Worm (Caenorhabditis elegans) whole organism, L3 larva: ENCODE data around the gene C16D9.4.

Source experiments
- ceh-16 ChIP-seq: sonication (generic microtip); optimal IDR thresholded peaks from 2 replicates; lab custom pipeline; 2017; ENCODE audit warnings: missing biosample characterization, missing genetic modification characterization
- ceh-28 ChIP-seq: fragments of 150-350 bp; optimal IDR thresholded peaks from 2 replicates; lab custom pipeline; 2014; ENCODE audit warnings: missing biosample characterization, missing genetic modification reagents, missing genetic modification characterization
- ceh-9 ChIP-seq: sonication (generic microtip); optimal IDR thresholded peaks from 2 replicates; lab custom pipeline; 2018; ENCODE audit warnings: missing biosample characterization, missing genetic modification characterization
- egl-27 ChIP-seq: sonication (generic microtip); optimal IDR thresholded peaks from 4 replicates; lab custom pipeline; 2017; ENCODE audit warnings: missing biosample characterization, missing genetic modification reagents, missing genetic modification characterization
- elt-1 ChIP-seq: fragments of 150-350 bp; optimal IDR thresholded peaks from 2 replicates; lab custom pipeline; 2014; ENCODE audit warnings: missing biosample characterization, missing genetic modification characterization
- elt-2 ChIP-seq: sonication (generic microtip); optimal IDR thresholded peaks from 2 replicates; lab custom pipeline; 2016; ENCODE audit warnings: missing genetic modification reagents, mild to moderate bottlenecking, missing genetic modification characterization, missing compliant biosample characterization
- hmg-11 ChIP-seq: sonication (generic microtip); optimal IDR thresholded peaks from 2 replicates; lab custom pipeline; 2016; ENCODE audit warnings: missing genetic modification characterization, missing compliant biosample characterization
- jun-1 ChIP-seq: fragments of 150-350 bp; optimal IDR thresholded peaks from 2 replicates; lab custom pipeline; 2014; ENCODE audit warnings: missing biosample characterization, missing genetic modification reagents, missing genetic modification characterization
- lin-39 ChIP-seq: fragments of 150-350 bp; optimal IDR thresholded peaks from 2 replicates; lab custom pipeline; 2018; ENCODE audit warnings: missing biosample characterization, missing genetic modification reagents, missing genetic modification characterization
- lsy-12 ChIP-seq: sonication (generic microtip); optimal IDR thresholded peaks from 2 replicates; lab custom pipeline; 2016; ENCODE audit warnings: mild to moderate bottlenecking, missing genetic modification characterization, missing compliant biosample characterization
- mml-1 ChIP-seq: fragments of 150-350 bp; sonication (generic microtip); optimal IDR thresholded peaks from 3 replicates; lab custom pipeline; 2014; ENCODE audit warnings: missing biosample characterization, missing genetic modification characterization
- nfya-1 ChIP-seq: sonication (generic microtip); optimal IDR thresholded peaks from 2 replicates; lab custom pipeline; 2017; ENCODE audit warnings: missing genetic modification characterization, mild to moderate bottlenecking, missing compliant biosample characterization, antibody characterized with exemption, moderate library complexity; ENCODE audit not compliant: insufficient read depth
- nhr-11 ChIP-seq: fragments of 150-350 bp; optimal IDR thresholded peaks from 2 replicates; lab custom pipeline; 2014; ENCODE audit warnings: missing biosample characterization, missing genetic modification characterization
- nhr-12 ChIP-seq: fragments of 150-350 bp; optimal IDR thresholded peaks from 2 replicates; lab custom pipeline; 2014; ENCODE audit warnings: missing biosample characterization, missing genetic modification characterization
- nhr-23 ChIP-seq: fragments of 150-350 bp; optimal IDR thresholded peaks from 2 replicates; lab custom pipeline; 2014; ENCODE audit warnings: missing biosample characterization, missing genetic modification reagents, missing genetic modification characterization
- nhr-237 ChIP-seq: fragments of 150-350 bp; optimal IDR thresholded peaks from 2 replicates; lab custom pipeline; 2014; ENCODE audit warnings: missing biosample characterization, missing genetic modification characterization
- nhr-25 ChIP-seq: sonication (generic microtip); optimal IDR thresholded peaks from 2 replicates; lab custom pipeline; 2017; ENCODE audit warnings: missing biosample characterization, missing genetic modification characterization
- nhr-28 ChIP-seq: fragments of 150-350 bp; optimal IDR thresholded peaks from 2 replicates; lab custom pipeline; 2014; ENCODE audit warnings: missing biosample characterization, missing genetic modification characterization
- nhr-43 ChIP-seq: sonication (generic microtip); optimal IDR thresholded peaks from 2 replicates; lab custom pipeline; 2016; ENCODE audit warnings: mild to moderate bottlenecking, missing genetic modification characterization, missing compliant biosample characterization; ENCODE audit not compliant: poor library complexity, severe bottlenecking
- nhr-67 ChIP-seq: fragments of 150-350 bp; optimal IDR thresholded peaks from 2 replicates; lab custom pipeline; 2014; ENCODE audit warnings: missing biosample characterization, missing genetic modification characterization
- nhr-76 ChIP-seq: fragments of 150-350 bp; sonication (generic microtip); optimal IDR thresholded peaks from 5 replicates; lab custom pipeline; 2014; ENCODE audit warnings: missing biosample characterization, missing genetic modification characterization
- nhr-77 ChIP-seq: fragments of 150-350 bp; optimal IDR thresholded peaks from 2 replicates; lab custom pipeline; 2014; ENCODE audit warnings: missing biosample characterization, missing genetic modification characterization
- pha-4 ChIP-seq: fragments of 150-350 bp; optimal IDR thresholded peaks from 2 replicates; lab custom pipeline; 2014; ENCODE audit warnings: missing biosample characterization, missing genetic modification reagents, missing genetic modification characterization
- pqm-1 ChIP-seq: fragments of 150-350 bp; optimal IDR thresholded peaks from 2 replicates; lab custom pipeline; 2017; ENCODE audit warnings: missing biosample characterization, missing genetic modification characterization, inconsistent platforms
- tbx-2 ChIP-seq: sonication (generic microtip); optimal IDR thresholded peaks from 2 replicates; lab custom pipeline; 2016; ENCODE audit warnings: mild to moderate bottlenecking, missing genetic modification characterization, missing compliant biosample characterization
- zag-1 ChIP-seq: fragments of 150-350 bp; optimal IDR thresholded peaks from 2 replicates; lab custom pipeline; 2014; ENCODE audit warnings: missing biosample characterization, missing genetic modification characterization
- ztf-11 ChIP-seq: fragments of 150-350 bp; optimal IDR thresholded peaks from 2 replicates; lab custom pipeline; 2014; ENCODE audit warnings: missing biosample characterization, missing genetic modification characterization
- ztf-4 ChIP-seq: fragments of 150-350 bp; optimal IDR thresholded peaks from 2 replicates; lab custom pipeline; 2014; ENCODE audit warnings: missing biosample characterization, missing genetic modification characterization

The C16D9.4 gene

ce11 chrV:8282933-8283332 lies 40.2 kb upstream of the C16D9.4 start:
- TF ChIP-seq nhr-76 (tag; lab: Kevin White, UChicago) = no peak

ce11 chrV:8281646-8282045 lies 38.9 kb upstream of the C16D9.4 start:
- TF ChIP-seq lsy-12 (tag; lab: Kevin White, UChicago) (no peak), elt-1 (tag; lab: Kevin White, UChicago) (no peak), nhr-11 (tag; lab: Kevin White, UChicago) (no peak), nhr-237 (tag; lab: Kevin White, UChicago) (no peak), ceh-16 (no peak), lin-39 (tag; lab: Kevin White, UChicago) (no peak), ceh-9 (tag; lab: Kevin White, UChicago) (no peak), nhr-77 (tag; lab: Kevin White, UChicago) (no peak)

- TF ChIP-seq tbx-2 (tag; lab: Kevin White, UChicago) = no peak
- TF ChIP-seq lin-39 (tag; lab: Kevin White, UChicago) = no peak
Measured at ce11 chrV:8280770-8281169, 38.1 kb upstream of the C16D9.4 start, which contains the start of gene str-135. Gene str-135, minus strand, starts transcription at chrV:8280870.

ce11 chrV:8278830-8279229 lies 36.1 kb upstream of the C16D9.4 start, which contains the start of gene str-136:
Gene str-136, minus strand, starts transcription at chrV:8278930.
- TF ChIP-seq nfya-1 (tag; lab: Kevin White, UChicago) = no peak
- no peak for TF ChIP-seq egl-27
- no peak for TF ChIP-seq nhr-43 (tag; lab: Kevin White, UChicago)
- no peak for TF ChIP-seq hmg-11 (tag; lab: Kevin White, UChicago)
- TF ChIP-seq ztf-11 (tag; lab: Kevin White, UChicago) = no peak
- TF ChIP-seq jun-1 (tag; lab: Kevin White, UChicago) = no peak
- no peak for TF ChIP-seq zag-1 (tag; lab: Kevin White, UChicago)
- no peak for TF ChIP-seq nhr-12
- no peak for TF ChIP-seq mml-1 (tag; lab: Kevin White, UChicago)
- TF ChIP-seq ceh-28 (tag; lab: Kevin White, UChicago) = no peak
- TF ChIP-seq ztf-4 (tag; lab: Kevin White, UChicago) = no peak
- no peak for TF ChIP-seq nhr-11 (tag; lab: Kevin White, UChicago)
- TF ChIP-seq, all 47 proteins: peak for 0

ce11 chrV:8271995-8272394 lies 29.3 kb upstream of the C16D9.4 start, which contains the start of gene asp-5:
Gene asp-5, plus strand, starts transcription at chrV:8272385.
- no peak for TF ChIP-seq nhr-237 (tag; lab: Kevin White, UChicago)
- no peak for TF ChIP-seq nhr-67 (tag; lab: Kevin White, UChicago)
- TF ChIP-seq nhr-12 = no peak
- TF ChIP-seq nhr-28 = no peak
- peak; percentile 87 for TF ChIP-seq pqm-1 (tag; lab: Kevin White, UChicago)
- peak; percentile 89 for TF ChIP-seq elt-2 (tag; lab: Kevin White, UChicago)
- TF ChIP-seq, all 47 proteins: peak for 2

- TF ChIP-seq nhr-67 (tag; lab: Kevin White, UChicago) (no peak), zag-1 (tag; lab: Kevin White, UChicago) (no peak), tbx-2 (tag; lab: Kevin White, UChicago) (no peak)
Measured at ce11 chrV:8271395-8271794, 28.7 kb upstream of the C16D9.4 start.

- TF ChIP-seq elt-2 (tag; lab: Kevin White, UChicago) (peak; percentile 85), pqm-1 (tag; lab: Kevin White, UChicago) (peak; percentile 75), jun-1 (tag; lab: Kevin White, UChicago) (peak; percentile 24), pha-4 (tag; lab: Kevin White, UChicago) (peak; percentile 57), nhr-25 (tag; lab: Kevin White, UChicago) (no peak), nhr-23 (tag; lab: Kevin White, UChicago) (no peak)
Measured at ce11 chrV:8269878-8270277, 27.2 kb upstream of the C16D9.4 start.
